Fruit fly (Drosophila melanogaster) S2 (cell line): Measurements from ENCODE around the gene CG1103.

ENCODE experiments used
- CG8478 ChIP-seq: fragments of >200 bp; optimal IDR thresholded peaks from 2 replicates; lab custom pipeline; 2018
- CTCF ChIP-seq, 2 experiments: fragments of >200 bp; optimal IDR thresholded peaks; 2 replicates each; lab custom pipeline; 2018

dm6 chr3R:4387490-4387889 lies 49.9 kb downstream of the CG1103 start, which contains the start of gene tub:
- TF ChIP-seq CG8478 (no peak), CTCF (optimal IDR thresholded peaks at IDR 0.05; lab: Kevin White, UChicago) (peak; percentile 62 to 65)
